In the genomic region with DNA sequence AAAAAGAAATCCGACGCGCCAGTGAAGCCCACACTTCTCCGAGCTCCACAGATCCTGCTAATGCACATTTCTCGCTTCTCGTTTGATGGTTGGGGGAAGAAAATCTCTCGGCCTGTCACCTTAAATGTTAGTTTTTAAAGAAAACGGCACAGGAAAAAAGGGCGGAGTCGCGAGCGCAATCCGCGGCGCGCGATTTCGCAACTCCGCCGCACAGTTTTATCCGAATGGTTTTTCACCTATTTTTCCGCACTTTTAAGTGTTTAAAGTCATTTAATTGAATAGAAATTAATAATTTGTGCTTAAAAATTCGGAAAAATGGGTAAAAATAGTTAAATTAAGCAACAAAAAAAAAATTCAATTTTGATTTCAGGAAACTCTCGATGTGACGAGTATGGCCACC, we compare ENCODE assay signal across 4 worm cellular contexts.
TF ChIP-seq lines count a peak whose summit lies in the region.

No protein-coding gene starts in this region.

TF ChIP-seq in whole organism, L2 larva, 48 proteins besides CTCF, POLR2A, EP300 and RAD21:
- TF ChIP-seq gmeb-1 (tag; optimal IDR thresholded peaks at IDR 0.05; lab: Kevin White, UChicago) = peak; percentile 40
- TF ChIP-seq lin-13 (GFP tag; optimal IDR thresholded peaks at IDR 0.05; lab: Kevin White, UChicago) = peak; percentile 18
- TF ChIP-seq ceh-82 (tag; optimal IDR thresholded peaks at IDR 0.05; lab: Kevin White, UChicago) = no peak
- peak; percentile 28 for TF ChIP-seq sma-3 (GFP tag; optimal IDR thresholded peaks at IDR 0.05; lab: Kevin White, UChicago)
- TF ChIP-seq unc-39 (tag; optimal IDR thresholded peaks at IDR 0.05; lab: Kevin White, UChicago) = no peak
- TF ChIP-seq lsy-2 (tag; optimal IDR thresholded peaks at IDR 0.05; lab: Kevin White, UChicago) = peak in 1 of 2 experiments; percentile 32
- TF ChIP-seq sma-9 (GFP tag; optimal IDR thresholded peaks at IDR 0.05; lab: Kevin White, UChicago) = peak; percentile 32
- TF ChIP-seq sma-9 (tag; optimal IDR thresholded peaks at IDR 0.05; lab: Kevin White, UChicago) = no peak
- TF ChIP-seq nhr-12 (tag; optimal IDR thresholded peaks at IDR 0.05; lab: Kevin White, UChicago) = no peak
- TF ChIP-seq unc-55 (GFP tag; optimal IDR thresholded peaks at IDR 0.05; lab: Kevin White, UChicago) = peak; percentile 44
- no peak for TF ChIP-seq ceh-16 (tag; optimal IDR thresholded peaks at IDR 0.05; lab: Kevin White, UChicago)
- peak; percentile 21 for TF ChIP-seq crh-2 (tag; optimal IDR thresholded peaks at IDR 0.05; lab: Kevin White, UChicago)
- peak; percentile 37 for TF ChIP-seq lin-11 (tag; optimal IDR thresholded peaks at IDR 0.05; lab: Kevin White, UChicago)
- peak; percentile 28 for TF ChIP-seq F13H6.1 (tag; optimal IDR thresholded peaks at IDR 0.05; lab: Kevin White, UChicago)
- no peak for TF ChIP-seq lin-39 (tag; optimal IDR thresholded peaks at IDR 0.05; lab: Kevin White, UChicago)

TF ChIP-seq in whole organism, L4 larva, 104 proteins besides CTCF, POLR2A, EP300 and RAD21 (continues in another document):
- TF ChIP-seq ceh-62 (tag; optimal IDR thresholded peaks at IDR 0.05; lab: Kevin White, UChicago) = no peak
- TF ChIP-seq ceh-44 (GFP tag; IDR thresholded peaks at IDR 0.05; lab: Robert Waterston, UW) = no peak
- no peak for TF ChIP-seq Y5F2A.4 (GFP tag; optimal IDR thresholded peaks at IDR 0.05; lab: Kevin White, UChicago)
- 0 out of 2 replicates have a peak, but pooled peaks have one; percentile 22 for TF ChIP-seq Y48G9A.11 (GFP tag; IDR thresholded peaks at IDR 0.05; lab: Robert Waterston, UW)
- TF ChIP-seq nhr-77 (tag; optimal IDR thresholded peaks at IDR 0.05; lab: Kevin White, UChicago) = no peak
- no peak for TF ChIP-seq daf-19 (GFP tag; conservative IDR thresholded peaks at IDR 0.05; lab: Robert Waterston, UW)
- TF ChIP-seq mxl-3 (GFP tag; optimal IDR thresholded peaks at IDR 0.05; lab: Kevin White, UChicago) = no peak
- no peak for TF ChIP-seq fkh-10 (GFP tag; optimal IDR thresholded peaks at IDR 0.05; lab: Kevin White, UChicago)
- no peak for TF ChIP-seq spr-3 (GFP tag; optimal IDR thresholded peaks at IDR 0.05; lab: Kevin White, UChicago)
- TF ChIP-seq zag-1 (tag; optimal IDR thresholded peaks at IDR 0.05; lab: Kevin White, UChicago) = no peak
- no peak for TF ChIP-seq zfp-3 (GFP tag; conservative IDR thresholded peaks at IDR 0.05; lab: Robert Waterston, UW)
- TF ChIP-seq lin-38 (GFP tag; IDR thresholded peaks at IDR 0.05; lab: Robert Waterston, UW) = peak; percentile 55
- TF ChIP-seq madf-5 (GFP tag; IDR thresholded peaks at IDR 0.05; lab: Robert Waterston, UW) = no peak
- no peak for TF ChIP-seq ceh-32 (tag; optimal IDR thresholded peaks at IDR 0.05; lab: Kevin White, UChicago; ENCODE audit: poor library complexity)
- no peak for TF ChIP-seq lir-3 (tag; optimal IDR thresholded peaks at IDR 0.05; lab: Kevin White, UChicago)
- no peak for TF ChIP-seq unc-130 (GFP tag; optimal IDR thresholded peaks at IDR 0.05; lab: Kevin White, UChicago)
- peak; percentile 75 for TF ChIP-seq aha-1 (tag; lab: Kevin White, UChicago)
- TF ChIP-seq mxl-2 (GFP tag; conservative IDR thresholded peaks at IDR 0.05; lab: Robert Waterston, UW) = no peak
- no peak for TF ChIP-seq ceh-20 (GFP tag; IDR thresholded peaks at IDR 0.05; lab: Robert Waterston, UW)
- TF ChIP-seq dve-1 (tag; optimal IDR thresholded peaks at IDR 0.05; lab: Kevin White, UChicago; ENCODE audit: insufficient read depth) = peak; percentile 23
- peak; percentile 38 for TF ChIP-seq mep-1 (tag; optimal IDR thresholded peaks at IDR 0.05; lab: Kevin White, UChicago)
- no peak for TF ChIP-seq madf-9 (GFP tag; conservative IDR thresholded peaks at IDR 0.05; lab: Robert Waterston, UW)
- no peak for TF ChIP-seq sdz-12 (GFP tag; optimal IDR thresholded peaks at IDR 0.05; lab: Kevin White, UChicago)
- no peak for TF ChIP-seq mdt-29 (GFP tag; IDR thresholded peaks at IDR 0.05; lab: Robert Waterston, UW)
- no peak for TF ChIP-seq cey-2 (tag; optimal IDR thresholded peaks at IDR 0.05; lab: Kevin White, UChicago; ENCODE audit: borderline replicate concordance, insufficient read depth)

TF ChIP-seq in whole organism, late embryonic, 69 proteins besides CTCF, POLR2A, EP300 and RAD21 (continues in another document):
- TF ChIP-seq ama-1 (optimal IDR thresholded peaks at IDR 0.05; lab: Kevin White, UChicago) = no peak
- TF ChIP-seq npax-4 (tag; optimal IDR thresholded peaks at IDR 0.05; lab: Kevin White, UChicago) = peak; percentile 27
- no peak for TF ChIP-seq dve-1 (tag; optimal IDR thresholded peaks at IDR 0.05; lab: Kevin White, UChicago)
- peak; percentile 9 for TF ChIP-seq ceh-14 (tag; optimal IDR thresholded peaks at IDR 0.05; lab: Kevin White, UChicago)
- TF ChIP-seq nhr-232 (tag; optimal IDR thresholded peaks at IDR 0.05; lab: Kevin White, UChicago) = peak; percentile 56
- peak; percentile 24 for TF ChIP-seq nfya-1 (tag; optimal IDR thresholded peaks at IDR 0.05; lab: Kevin White, UChicago)
- no peak for TF ChIP-seq ceh-22 (tag; optimal IDR thresholded peaks at IDR 0.05; lab: Kevin White, UChicago)
- no peak for TF ChIP-seq unc-42 (tag; optimal IDR thresholded peaks at IDR 0.05; lab: Kevin White, UChicago)
- TF ChIP-seq K02D7.2 (tag; optimal IDR thresholded peaks at IDR 0.05; lab: Kevin White, UChicago) = peak; percentile 18
- no peak for TF ChIP-seq pros-1 (tag; optimal IDR thresholded peaks at IDR 0.05; lab: Kevin White, UChicago)
- TF ChIP-seq ceh-48 (tag; optimal IDR thresholded peaks at IDR 0.05; lab: Kevin White, UChicago) = peak; percentile 34
- no peak for TF ChIP-seq hlh-13 (GFP tag; optimal IDR thresholded peaks at IDR 0.05; lab: Kevin White, UChicago)
- peak; percentile 80 for TF ChIP-seq pha-2 (tag; optimal IDR thresholded peaks at IDR 0.05; lab: Kevin White, UChicago)
- TF ChIP-seq ttx-3 (tag; optimal IDR thresholded peaks at IDR 0.05; lab: Kevin White, UChicago) = peak; percentile 64
- no peak for TF ChIP-seq ceh-45 (GFP tag; IDR thresholded peaks at IDR 0.05; lab: Robert Waterston, UW)
- TF ChIP-seq F13H6.1 (tag; optimal IDR thresholded peaks at IDR 0.05; lab: Kevin White, UChicago) = peak; percentile 46
- peak; percentile 11 for TF ChIP-seq unc-86 (tag; optimal IDR thresholded peaks at IDR 0.05; lab: Kevin White, UChicago)
- TF ChIP-seq sox-4 (tag; optimal IDR thresholded peaks at IDR 0.05; lab: Kevin White, UChicago) = peak; percentile 73
- no peak for TF ChIP-seq tbx-7 (tag; optimal IDR thresholded peaks at IDR 0.05; lab: Kevin White, UChicago)
- TF ChIP-seq ztf-16 (tag; optimal IDR thresholded peaks at IDR 0.05; lab: Kevin White, UChicago) = peak; percentile 15
- peak; percentile 74 for TF ChIP-seq ceh-34 (tag; optimal IDR thresholded peaks at IDR 0.05; lab: Kevin White, UChicago)
- TF ChIP-seq tbx-2 (tag; optimal IDR thresholded peaks at IDR 0.05; lab: Kevin White, UChicago) = peak; percentile 74
- TF ChIP-seq ceh-2 (tag; optimal IDR thresholded peaks at IDR 0.05; lab: Kevin White, UChicago) = peak; percentile 39
- TF ChIP-seq eyg-1 (tag; optimal IDR thresholded peaks at IDR 0.05; lab: Kevin White, UChicago) = no peak
- peak; percentile 19 for TF ChIP-seq ceh-18 (tag; optimal IDR thresholded peaks at IDR 0.05; lab: Kevin White, UChicago)
- peak; percentile 45 for TF ChIP-seq dmd-4 (tag; optimal IDR thresholded peaks at IDR 0.05; lab: Kevin White, UChicago; ENCODE audit: borderline replicate concordance)
- no peak for TF ChIP-seq elt-4 (tag; optimal IDR thresholded peaks at IDR 0.05; lab: Kevin White, UChicago)

TF ChIP-seq in whole organism, mixed stage, embryonic, 35 proteins besides CTCF, POLR2A, EP300 and RAD21 (continues in another document):
- TF ChIP-seq nhr-237 (tag; optimal IDR thresholded peaks at IDR 0.05; lab: Kevin White, UChicago) (no peak), mab-5 (tag; optimal IDR thresholded peaks at IDR 0.05; lab: Kevin White, UChicago) (no peak), hlh-1 (tag; optimal IDR thresholded peaks at IDR 0.05; lab: Kevin White, UChicago) (peak; percentile 27), nhr-76 (tag; optimal IDR thresholded peaks at IDR 0.05; lab: Kevin White, UChicago) (no peak), snpc-4 (tag; optimal IDR thresholded peaks at IDR 0.05; lab: Kevin White, UChicago) (no peak), ceh-83 (GFP tag; optimal IDR thresholded peaks at IDR 0.05; lab: Kevin White, UChicago) (peak; percentile 69), cnd-1 (tag; optimal IDR thresholded peaks at IDR 0.05; lab: Kevin White, UChicago) (peak; percentile 31), unc-62 (GFP tag; optimal IDR thresholded peaks at IDR 0.05; lab: Kevin White, UChicago) (no peak), drap-1 (GFP tag; optimal IDR thresholded peaks at IDR 0.05; lab: Kevin White, UChicago) (peak; percentile 42), bed-3 (GFP tag; optimal IDR thresholded peaks at IDR 0.05; lab: Kevin White, UChicago) (peak; percentile 40), nhr-28 (tag; optimal IDR thresholded peaks at IDR 0.05; lab: Kevin White, UChicago) (no peak), ham-2 (GFP tag; optimal IDR thresholded peaks at IDR 0.05; lab: Kevin White, UChicago) (no peak), unc-39 (tag; optimal IDR thresholded peaks at IDR 0.05; lab: Kevin White, UChicago) (no peak), ces-1 (GFP tag; optimal IDR thresholded peaks at IDR 0.05; lab: Kevin White, UChicago) (no peak), elt-3 (tag; optimal IDR thresholded peaks at IDR 0.05; lab: Kevin White, UChicago) (no peak), sptf-1 (tag; optimal IDR thresholded peaks at IDR 0.05; lab: Kevin White, UChicago) (peak; percentile 86), nhr-2 (tag; optimal IDR thresholded peaks at IDR 0.05; lab: Kevin White, UChicago) (no peak), ceh-43 (GFP tag; optimal IDR thresholded peaks at IDR 0.05; lab: Kevin White, UChicago) (peak; percentile 82), unc-120 (tag; optimal IDR thresholded peaks at IDR 0.05; lab: Kevin White, UChicago; ENCODE audit: poor library complexity, severe bottlenecking) (peak; percentile 28), M03D4.4 (tag; optimal IDR thresholded peaks at IDR 0.05; lab: Kevin White, UChicago) (peak; percentile 80), pha-4 (tag; optimal IDR thresholded peaks at IDR 0.05; lab: Kevin White, UChicago) (no peak), lsy-2 (tag; optimal IDR thresholded peaks at IDR 0.05; lab: Kevin White, UChicago) (no peak), blmp-1 (tag; optimal IDR thresholded peaks at IDR 0.05; lab: Kevin White, UChicago) (no peak), tbx-8 (GFP tag; optimal IDR thresholded peaks at IDR 0.05; lab: Kevin White, UChicago) (peak; percentile 1), lin-32 (GFP tag; optimal IDR thresholded peaks at IDR 0.05; lab: Kevin White, UChicago) (no peak), mls-2 (tag; optimal IDR thresholded peaks at IDR 0.05; lab: Kevin White, UChicago) (peak; percentile 74), ceh-39 (tag; optimal IDR thresholded peaks at IDR 0.05; lab: Kevin White, UChicago) (no peak), nhr-12 (tag; optimal IDR thresholded peaks at IDR 0.05; lab: Kevin White, UChicago) (no peak), mep-1 (tag; optimal IDR thresholded peaks at IDR 0.05; lab: Kevin White, UChicago) (no peak), flh-1 (GFP tag; optimal IDR thresholded peaks at IDR 0.05; lab: Kevin White, UChicago) (peak; percentile 33), lin-13 (tag; optimal IDR thresholded peaks at IDR 0.05; lab: Kevin White, UChicago) (no peak)
